Worm (Caenorhabditis elegans) whole organism, L4/young adult: ENCODE data around the gene F08D12.2.

Experiments
- W03F9.2 ChIP-seq: fragments of 150-350 bp; optimal IDR thresholded peaks from 2 replicates; lab custom pipeline; 2014; ENCODE audit warnings: missing biosample characterization, missing genetic modification characterization
- dao-5 ChIP-seq: sonication (generic microtip); optimal IDR thresholded peaks from 2 replicates; lab custom pipeline; 2016; ENCODE audit warnings: missing genotype, missing genetic modification characterization, moderate library complexity, missing compliant biosample characterization
- him-1 ChIP-seq: sonication (generic microtip); optimal IDR thresholded peaks from 2 replicates; lab custom pipeline; 2016; ENCODE audit warnings: missing genotype, missing genetic modification reagents, missing genetic modification characterization, missing compliant biosample characterization

ce11 chrII:2751278-2751677 lies 30.2 kb upstream of the F08D12.2 start:
- no peak for TF ChIP-seq him-1 (tag; lab: Kevin White, UChicago)
- TF ChIP-seq W03F9.2 (tag; lab: Kevin White, UChicago): no peak
- no peak for TF ChIP-seq dao-5 (tag; lab: Kevin White, UChicago)
